Worm (Caenorhabditis elegans) whole organism, late embryonic: ENCODE measurements around the gene ZK262.8.
"Not testable (repeated sequence)": the region's sequence is repeated elsewhere in the genome, so short reads cannot be mapped to it uniquely, and the experiment has no call there.

Experiments
- C38D4.7 ChIP-seq: fragments of 200-800 bp; sonication (Bioruptor generic); optimal IDR thresholded peaks from 2 replicates; lab custom pipeline; 2018; ENCODE audit warnings: mild to moderate bottlenecking, missing genetic modification characterization, moderate library complexity, missing compliant biosample characterization
- F13H6.1 ChIP-seq: sonication (generic microtip); optimal IDR thresholded peaks from 2 replicates; lab custom pipeline; 2016; ENCODE audit warnings: missing genetic modification characterization, missing compliant biosample characterization
- K02D7.2 ChIP-seq: sonication (generic microtip); optimal IDR thresholded peaks from 2 replicates; lab custom pipeline; 2017; ENCODE audit warnings: mild to moderate bottlenecking, missing genetic modification characterization, missing compliant biosample characterization
- K09A11.1 ChIP-seq: sonication (generic microtip); optimal IDR thresholded peaks from 2 replicates; lab custom pipeline; 2017; ENCODE audit warnings: antibody characterized with exemption, mild to moderate bottlenecking, missing genetic modification characterization, missing compliant biosample characterization; ENCODE audit not compliant: insufficient read depth
- T23F11.4 ChIP-seq: fragments of 200-800 bp; sonication (Bioruptor generic); optimal IDR thresholded peaks from 2 replicates; lab custom pipeline; 2018; ENCODE audit warnings: mild to moderate bottlenecking, missing genetic modification characterization, missing compliant biosample characterization
- Y22D7AL.16 ChIP-seq: sonication (generic microtip); optimal IDR thresholded peaks from 2 replicates; lab custom pipeline; 2016; ENCODE audit warnings: missing genetic modification characterization, missing compliant biosample characterization
- ceh-14 ChIP-seq: sonication (generic microtip); optimal IDR thresholded peaks from 2 replicates; lab custom pipeline; 2016; ENCODE audit warnings: missing genotype, missing genetic modification characterization, missing compliant biosample characterization
- ceh-2 ChIP-seq: sonication (generic microtip); optimal IDR thresholded peaks from 2 replicates; lab custom pipeline; 2016; ENCODE audit warnings: missing genotype, missing genetic modification characterization, missing compliant biosample characterization
- ceh-22 ChIP-seq: sonication (generic microtip); optimal IDR thresholded peaks from 2 replicates; lab custom pipeline; 2017; ENCODE audit warnings: missing biosample characterization, missing genetic modification characterization
- ceh-30 ChIP-seq: fragments of 150-350 bp; optimal IDR thresholded peaks from 2 replicates; lab custom pipeline; 2014; ENCODE audit warnings: missing biosample characterization, missing genetic modification characterization
- ceh-31 ChIP-seq: sonication (generic microtip); optimal IDR thresholded peaks from 2 replicates; lab custom pipeline; 2016; ENCODE audit warnings: missing genetic modification characterization, missing compliant biosample characterization
- ceh-6 ChIP-seq: fragments of 200-800 bp; sonication (Bioruptor generic); optimal IDR thresholded peaks from 2 replicates; lab custom pipeline; 2018; ENCODE audit warnings: mild to moderate bottlenecking, missing genetic modification characterization, missing compliant biosample characterization
- dmd-4 ChIP-seq: sonication (generic microtip); optimal IDR thresholded peaks from 2 replicates; lab custom pipeline; 2016; ENCODE audit warnings: borderline replicate concordance, missing genetic modification characterization, missing compliant biosample characterization
- elt-2 ChIP-seq: sonication (generic microtip); optimal IDR thresholded peaks from 2 replicates; lab custom pipeline; 2016; ENCODE audit warnings: missing genetic modification reagents, missing genetic modification characterization, missing compliant biosample characterization
- fkh-10 ChIP-seq: fragments of 150-350 bp; optimal IDR thresholded peaks from 2 replicates; lab custom pipeline; 2014; ENCODE audit warnings: missing biosample characterization, missing genetic modification reagents, missing genetic modification characterization
- fkh-6 ChIP-seq: sonication (generic microtip); optimal IDR thresholded peaks from 2 replicates; lab custom pipeline; 2016; ENCODE audit warnings: missing genetic modification characterization, missing compliant biosample characterization
- hlh-13 ChIP-seq: fragments of 200-800 bp; sonication (Bioruptor generic); optimal IDR thresholded peaks from 2 replicates; lab custom pipeline; 2018; ENCODE audit warnings: mild to moderate bottlenecking, missing genetic modification characterization, missing compliant biosample characterization
- hlh-15 ChIP-seq: sonication (generic microtip); optimal IDR thresholded peaks from 2 replicates; lab custom pipeline; 2016; ENCODE audit warnings: missing genetic modification characterization, missing compliant biosample characterization
- hlh-30 ChIP-seq: sonication (generic microtip); optimal IDR thresholded peaks from 2 replicates; lab custom pipeline; 2017; ENCODE audit warnings: antibody characterized with exemption, missing genetic modification characterization, missing compliant biosample characterization; ENCODE audit not compliant: insufficient read depth
- hlh-6 ChIP-seq: sonication (generic microtip); optimal IDR thresholded peaks from 2 replicates; lab custom pipeline; 2016; ENCODE audit warnings: missing genotype, missing genetic modification characterization, missing compliant biosample characterization
- hlh-8 ChIP-seq: sonication (generic microtip); optimal IDR thresholded peaks from 2 replicates; lab custom pipeline; 2016; ENCODE audit warnings: missing genotype, missing genetic modification characterization, missing compliant biosample characterization
- lim-6 ChIP-seq: sonication (generic microtip); optimal IDR thresholded peaks from 2 replicates; lab custom pipeline; 2016; ENCODE audit warnings: missing genetic modification characterization, missing compliant biosample characterization
- madf-2 ChIP-seq: sonication (generic microtip); optimal IDR thresholded peaks from 2 replicates; lab custom pipeline; 2017; ENCODE audit warnings: missing genetic modification characterization, missing compliant biosample characterization
- mec-3 ChIP-seq: sonication (generic microtip); optimal IDR thresholded peaks from 2 replicates; lab custom pipeline; 2016; ENCODE audit warnings: borderline replicate concordance, missing genetic modification characterization, missing compliant biosample characterization
- nhr-232 ChIP-seq: sonication (generic microtip); optimal IDR thresholded peaks from 2 replicates; lab custom pipeline; 2016; ENCODE audit warnings: missing genetic modification characterization, missing compliant biosample characterization
- npax-4 ChIP-seq: sonication (generic microtip); optimal IDR thresholded peaks from 2 replicates; lab custom pipeline; 2016; ENCODE audit warnings: missing genetic modification characterization, missing compliant biosample characterization
- pag-3 ChIP-seq: sonication (generic microtip); optimal IDR thresholded peaks from 2 replicates; lab custom pipeline; 2016; ENCODE audit warnings: missing compliant biosample characterization, missing genetic modification characterization, borderline replicate concordance
- pat-9 ChIP-seq: fragments of 200-800 bp; sonication (Bioruptor generic); optimal IDR thresholded peaks from 2 replicates; lab custom pipeline; 2018; ENCODE audit warnings: mild to moderate bottlenecking, missing genetic modification characterization, moderate library complexity, missing compliant biosample characterization
- pha-4 ChIP-seq: fragments of 150-350 bp; optimal IDR thresholded peaks from 2 replicates; lab custom pipeline; 2018; ENCODE audit warnings: missing biosample characterization, missing genetic modification reagents, missing genetic modification characterization
- pqm-1 ChIP-seq: sonication (generic microtip); optimal IDR thresholded peaks from 2 replicates; lab custom pipeline; 2016; ENCODE audit warnings: missing genetic modification characterization, missing compliant biosample characterization
- ref-2 ChIP-seq: sonication (generic microtip); optimal IDR thresholded peaks from 2 replicates; lab custom pipeline; 2016; ENCODE audit warnings: missing genetic modification characterization, missing compliant biosample characterization
- sox-4 ChIP-seq: sonication (generic microtip); optimal IDR thresholded peaks from 2 replicates; lab custom pipeline; 2017; ENCODE audit warnings: mild to moderate bottlenecking, missing genetic modification characterization, inconsistent platforms, missing compliant biosample characterization
- tbx-2 ChIP-seq: sonication (generic microtip); optimal IDR thresholded peaks from 2 replicates; lab custom pipeline; 2016; ENCODE audit warnings: missing genetic modification characterization, missing compliant biosample characterization
- tbx-7 ChIP-seq: sonication (generic microtip); optimal IDR thresholded peaks from 2 replicates; lab custom pipeline; 2016; ENCODE audit warnings: missing genotype, missing genetic modification characterization, missing compliant biosample characterization
- ttx-3 ChIP-seq: sonication (generic microtip); optimal IDR thresholded peaks from 2 replicates; lab custom pipeline; 2016; ENCODE audit warnings: missing genetic modification reagents, missing genetic modification characterization, missing compliant biosample characterization
- unc-42 ChIP-seq: sonication (generic microtip); optimal IDR thresholded peaks from 2 replicates; lab custom pipeline; 2016; ENCODE audit warnings: missing genotype, missing genetic modification characterization, missing compliant biosample characterization
- unc-55 ChIP-seq: sonication (generic microtip); optimal IDR thresholded peaks from 2 replicates; lab custom pipeline; 2017; ENCODE audit warnings: missing biosample characterization, missing genetic modification reagents, missing genetic modification characterization
- unc-86 ChIP-seq: sonication (generic microtip); optimal IDR thresholded peaks from 2 replicates; lab custom pipeline; 2016; ENCODE audit warnings: missing genetic modification characterization, missing compliant biosample characterization
- zip-5 ChIP-seq: sonication (generic microtip); optimal IDR thresholded peaks from 2 replicates; lab custom pipeline; 2016; ENCODE audit warnings: missing genetic modification characterization, missing compliant biosample characterization

Gene ZK262.8

DNA sequence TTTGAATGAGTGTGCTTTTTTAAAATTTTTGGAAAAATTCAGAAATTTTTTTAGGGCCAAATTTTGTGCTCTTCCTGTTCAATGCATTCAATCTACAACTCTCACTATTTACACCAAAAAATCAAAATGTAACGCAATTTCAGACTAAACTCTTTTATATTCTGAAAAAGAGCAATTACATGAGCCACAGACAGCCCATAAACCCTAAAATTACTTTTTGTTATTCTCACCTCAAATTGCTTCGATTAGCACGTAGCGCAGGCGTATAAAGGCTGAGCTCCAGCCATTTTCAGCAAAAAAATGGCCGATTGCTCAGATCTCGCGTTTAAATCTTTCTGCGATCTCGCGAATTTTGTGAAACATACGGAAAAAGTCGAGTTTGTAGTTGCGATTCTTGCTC lies 6.7 kb upstream of the ZK262.8 start, which contains the start of gene srw-82:
Gene srw-82, plus strand, starts transcription at position 301 of the 400 bp plus-strand sequence.
- no peak for TF ChIP-seq nhr-232 (tag; lab: Kevin White, UChicago)
- no peak for TF ChIP-seq F13H6.1 (tag; lab: Kevin White, UChicago)
- no peak for TF ChIP-seq ceh-31 (tag; lab: Kevin White, UChicago)
- no peak for TF ChIP-seq hlh-30 (tag; lab: Kevin White, UChicago)
- no peak for TF ChIP-seq madf-2 (tag; lab: Kevin White, UChicago)
- no peak for TF ChIP-seq elt-2 (tag; lab: Kevin White, UChicago)
- TF ChIP-seq unc-55 (GFP tag; lab: Kevin White, UChicago): no peak
- TF ChIP-seq dmd-4 (tag; lab: Kevin White, UChicago): no peak
- TF ChIP-seq npax-4 (tag; lab: Kevin White, UChicago): no peak
- no peak for TF ChIP-seq unc-86 (tag; lab: Kevin White, UChicago)
- no peak for TF ChIP-seq pqm-1 (tag; lab: Kevin White, UChicago)
- TF ChIP-seq hlh-6 (tag; lab: Kevin White, UChicago): no peak
- no peak for TF ChIP-seq pha-4
- TF ChIP-seq ceh-6 (GFP tag; lab: Kevin White, UChicago): no peak

- TF ChIP-seq ttx-3 (tag; lab: Kevin White, UChicago) (no peak), ceh-31 (tag; lab: Kevin White, UChicago) (no peak), fkh-10 (GFP tag; lab: Kevin White, UChicago) (no peak), dmd-4 (tag; lab: Kevin White, UChicago) (no peak), K02D7.2 (tag; lab: Kevin White, UChicago) (no peak), unc-55 (GFP tag; lab: Kevin White, UChicago) (no peak), pag-3 (tag; lab: Kevin White, UChicago) (no peak), tbx-2 (no peak), hlh-30 (tag; lab: Kevin White, UChicago) (no peak), zip-5 (no peak), C38D4.7 (GFP tag; lab: Kevin White, UChicago) (no peak), pat-9 (tag; lab: Kevin White, UChicago) (no peak), T23F11.4 (GFP tag; lab: Kevin White, UChicago) (no peak)
Measured at ce11 chrV:18434961-18435360, 3.2 kb upstream of the ZK262.8 start, which contains the start of gene ZK262.20. TSS of gene ZK262.20 (minus strand) at chrV:18435061.

DNA sequence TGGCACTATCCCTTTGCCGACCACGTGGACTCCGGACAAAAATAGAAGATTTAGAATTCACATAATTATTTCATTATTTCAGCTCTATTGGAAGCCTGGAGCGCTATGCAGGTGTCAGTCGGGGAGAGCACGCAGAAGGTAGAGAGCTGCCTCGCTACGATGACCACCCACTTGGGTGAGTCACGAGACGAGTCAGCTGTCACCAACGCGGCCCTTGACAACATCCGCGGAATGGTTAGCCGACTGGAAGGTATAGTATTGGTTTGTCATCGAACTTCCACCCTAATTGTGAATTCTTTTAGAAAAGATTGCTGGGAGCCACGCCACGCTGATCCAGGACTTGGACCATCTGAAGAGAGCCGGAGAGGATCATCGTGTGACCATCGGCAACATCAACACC lies 1.3 kb downstream of the ZK262.8 start, which contains the start of gene ZK262.9:
Gene ZK262.9, plus strand, starts transcription at position 301 of the 400 bp plus-strand sequence.
- not testable (repeated sequence) for TF ChIP-seq fkh-6 (tag; lab: Kevin White, UChicago); hlh-8; F13H6.1 (tag; lab: Kevin White, UChicago)

- no peak for TF ChIP-seq ttx-3 (tag; lab: Kevin White, UChicago)
- no peak for TF ChIP-seq hlh-13
- TF ChIP-seq hlh-15 (tag; lab: Kevin White, UChicago): no peak
- TF ChIP-seq sox-4 (tag; lab: Kevin White, UChicago): no peak
Measured at ce11 chrV:18444118-18444517, 5.9 kb downstream of the ZK262.8 start, which contains the start of gene ZK228.1. TSS of gene ZK228.1 (plus strand) at chrV:18444418.

DNA sequence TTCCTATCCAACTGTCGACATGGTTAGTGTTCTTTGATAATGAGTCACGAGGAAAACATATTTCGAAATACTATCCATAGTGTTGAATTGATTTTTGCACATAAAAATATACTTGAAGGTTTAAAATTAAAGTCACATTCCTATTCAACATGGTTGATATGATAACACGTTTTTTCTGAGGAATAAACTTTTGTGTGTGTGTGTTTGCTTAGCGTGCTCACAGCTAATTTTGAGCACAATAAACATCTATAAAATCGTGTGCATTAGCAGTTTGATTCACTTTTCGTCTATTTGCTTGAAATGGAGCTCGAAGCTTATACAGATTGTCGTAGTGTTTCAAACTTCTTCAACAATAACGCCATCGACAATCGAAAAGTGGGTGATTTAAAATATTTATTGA lies 18.4 kb downstream of the ZK262.8 start, which contains the start of gene ZK228.10:
Gene ZK228.10, plus strand, starts transcription at position 301 of the 400 bp plus-strand sequence.
- TF ChIP-seq lim-6: no peak
- TF ChIP-seq unc-42 (tag; lab: Kevin White, UChicago): no peak
- no peak for TF ChIP-seq npax-4 (tag; lab: Kevin White, UChicago)
- no peak for TF ChIP-seq ceh-14
- TF ChIP-seq K09A11.1 (tag; lab: Kevin White, UChicago): no peak
- TF ChIP-seq ceh-2 (tag; lab: Kevin White, UChicago): no peak
- no peak for TF ChIP-seq ceh-22 (tag; lab: Kevin White, UChicago)
- TF ChIP-seq ref-2 (tag; lab: Kevin White, UChicago): no peak
- TF ChIP-seq mec-3 (tag; lab: Kevin White, UChicago): no peak
- TF ChIP-seq K02D7.2 (tag; lab: Kevin White, UChicago): no peak
- no peak for TF ChIP-seq tbx-7
- TF ChIP-seq ceh-30 (tag; lab: Kevin White, UChicago): no peak
- no peak for TF ChIP-seq unc-55 (GFP tag; lab: Kevin White, UChicago)
- TF ChIP-seq Y22D7AL.16 (tag; lab: Kevin White, UChicago): no peak
- no peak for TF ChIP-seq elt-2 (tag; lab: Kevin White, UChicago)
